Worm (Caenorhabditis elegans) whole organism, mixed stage, embryonic: Measurements from ENCODE around the gene Y47D7A.3.

Experiments
- M03D4.4 ChIP-seq: sonication (generic microtip); optimal IDR thresholded peaks from 2 replicates; lab custom pipeline; 2017; ENCODE audit warnings: mild to moderate bottlenecking, missing genetic modification characterization, missing compliant biosample characterization
- bed-3 ChIP-seq: fragments of 200-800 bp; sonication (Bioruptor generic); optimal IDR thresholded peaks from 3 replicates; lab custom pipeline; 2018; ENCODE audit warnings: mild to moderate bottlenecking, missing genetic modification characterization, moderate library complexity, missing compliant biosample characterization
- ceh-43 ChIP-seq: fragments of 200-800 bp; sonication (Bioruptor generic); optimal IDR thresholded peaks from 2 replicates; lab custom pipeline; 2018; ENCODE audit warnings: mild to moderate bottlenecking, missing genetic modification characterization, moderate library complexity, missing compliant biosample characterization
- ceh-83 ChIP-seq: fragments of 200-800 bp; sonication (Bioruptor generic); optimal IDR thresholded peaks from 2 replicates; lab custom pipeline; 2018; ENCODE audit warnings: mild to moderate bottlenecking, missing genetic modification characterization, missing compliant biosample characterization
- ces-1 ChIP-seq: fragments of 150-350 bp; optimal IDR thresholded peaks from 2 replicates; lab custom pipeline; 2014; ENCODE audit warnings: missing biosample characterization, missing genetic modification reagents, missing genetic modification characterization
- cnd-1 ChIP-seq: fragments of 200-800 bp; sonication (Bioruptor generic); optimal IDR thresholded peaks from 2 replicates; lab custom pipeline; 2018; ENCODE audit warnings: mild to moderate bottlenecking, missing genetic modification characterization, missing compliant biosample characterization
- drap-1 ChIP-seq: fragments of 200-800 bp; sonication (Bioruptor generic); optimal IDR thresholded peaks from 3 replicates; lab custom pipeline; 2018; ENCODE audit warnings: mild to moderate bottlenecking, missing genetic modification characterization, missing compliant biosample characterization
- elt-1 ChIP-seq: sonication (generic microtip); optimal IDR thresholded peaks from 2 replicates; lab custom pipeline; 2017; ENCODE audit warnings: missing genetic modification characterization, mild to moderate bottlenecking, missing compliant biosample characterization, antibody characterized with exemption, moderate library complexity, borderline replicate concordance; ENCODE audit not compliant: insufficient read depth
- elt-3 ChIP-seq: fragments of 150-350 bp; optimal IDR thresholded peaks from 2 replicates; lab custom pipeline; 2014; ENCODE audit warnings: missing biosample characterization, missing genetic modification characterization
- flh-1 ChIP-seq: fragments of 200-800 bp; sonication (Bioruptor generic); optimal IDR thresholded peaks from 2 replicates; lab custom pipeline; 2018; ENCODE audit warnings: mild to moderate bottlenecking, missing genetic modification characterization, moderate library complexity, missing compliant biosample characterization
- ham-2 ChIP-seq: fragments of 200-800 bp; sonication (Bioruptor generic); optimal IDR thresholded peaks from 2 replicates; lab custom pipeline; 2018; ENCODE audit warnings: mild to moderate bottlenecking, missing genetic modification characterization, missing compliant biosample characterization
- hlh-1 ChIP-seq: fragments of 150-350 bp; optimal IDR thresholded peaks from 2 replicates; lab custom pipeline; 2014; ENCODE audit warnings: missing biosample characterization, missing genetic modification reagents, missing genetic modification characterization
- lin-13 ChIP-seq: fragments of 150-350 bp; optimal IDR thresholded peaks from 2 replicates; lab custom pipeline; 2014; ENCODE audit warnings: missing biosample characterization, missing genetic modification characterization
- lin-32 ChIP-seq: fragments of 200-800 bp; sonication (Bioruptor generic); optimal IDR thresholded peaks from 2 replicates; lab custom pipeline; 2018; ENCODE audit warnings: mild to moderate bottlenecking, missing genetic modification characterization, missing compliant biosample characterization
- lsy-2 ChIP-seq: fragments of 150-350 bp; optimal IDR thresholded peaks from 2 replicates; lab custom pipeline; 2014; ENCODE audit warnings: missing biosample characterization, missing genetic modification characterization
- mab-5 ChIP-seq: fragments of 150-350 bp; optimal IDR thresholded peaks from 2 replicates; lab custom pipeline; 2014; ENCODE audit warnings: missing biosample characterization, missing genetic modification characterization
- mep-1 ChIP-seq: fragments of 150-350 bp; optimal IDR thresholded peaks from 2 replicates; lab custom pipeline; 2017; ENCODE audit warnings: missing biosample characterization, missing genetic modification reagents, missing genetic modification characterization, inconsistent platforms
- mls-2 ChIP-seq: sonication (generic microtip); optimal IDR thresholded peaks from 2 replicates; lab custom pipeline; 2016; ENCODE audit warnings: mild to moderate bottlenecking, missing genetic modification characterization, moderate library complexity, missing compliant biosample characterization
- nhr-12 ChIP-seq: fragments of 150-350 bp; optimal IDR thresholded peaks from 2 replicates; lab custom pipeline; 2014; ENCODE audit warnings: missing biosample characterization, missing genetic modification characterization
- nhr-2 ChIP-seq: fragments of 150-350 bp; optimal IDR thresholded peaks from 2 replicates; lab custom pipeline; 2014; ENCODE audit warnings: missing biosample characterization, missing genetic modification characterization
- nhr-237 ChIP-seq: fragments of 150-350 bp; optimal IDR thresholded peaks from 2 replicates; lab custom pipeline; 2014; ENCODE audit warnings: missing biosample characterization, missing genetic modification characterization
- nhr-28 ChIP-seq: fragments of 150-350 bp; optimal IDR thresholded peaks from 2 replicates; lab custom pipeline; 2014; ENCODE audit warnings: missing biosample characterization, missing genetic modification characterization
- nhr-76 ChIP-seq: sonication (generic microtip); optimal IDR thresholded peaks from 2 replicates; lab custom pipeline; 2017; ENCODE audit warnings: missing biosample characterization, missing genetic modification characterization
- pha-4 ChIP-seq: fragments of 150-350 bp; optimal IDR thresholded peaks from 2 replicates; lab custom pipeline; 2018; ENCODE audit warnings: missing biosample characterization, missing genetic modification reagents, missing genetic modification characterization
- sem-2 ChIP-seq: fragments of 200-800 bp; sonication (Bioruptor generic); optimal IDR thresholded peaks from 2 replicates; lab custom pipeline; 2018; ENCODE audit warnings: mild to moderate bottlenecking, missing genetic modification characterization, missing compliant biosample characterization
- snpc-4 ChIP-seq: fragments of 150-350 bp; optimal IDR thresholded peaks from 2 replicates; lab custom pipeline; 2014; ENCODE audit warnings: missing biosample characterization, missing genetic modification characterization
- sptf-1 ChIP-seq: sonication (generic microtip); optimal IDR thresholded peaks from 2 replicates; lab custom pipeline; 2017; ENCODE audit warnings: mild to moderate bottlenecking, missing genetic modification characterization, moderate library complexity, missing compliant biosample characterization
- tbx-8 ChIP-seq: fragments of 200-800 bp; sonication (Bioruptor generic); optimal IDR thresholded peaks from 2 replicates; lab custom pipeline; 2018; ENCODE audit warnings: mild to moderate bottlenecking, missing genetic modification characterization, moderate library complexity, missing compliant biosample characterization
- unc-120 ChIP-seq: sonication (generic microtip); optimal IDR thresholded peaks from 2 replicates; lab custom pipeline; 2017; ENCODE audit warnings: missing genetic modification characterization, missing compliant biosample characterization; ENCODE audit not compliant: poor library complexity, severe bottlenecking
- unc-39 ChIP-seq: fragments of 150-350 bp; optimal IDR thresholded peaks from 2 replicates; lab custom pipeline; 2014; ENCODE audit warnings: missing biosample characterization, missing genetic modification characterization
- unc-62 ChIP-seq: fragments of 150-350 bp; optimal IDR thresholded peaks from 2 replicates; lab custom pipeline; 2014; ENCODE audit warnings: missing biosample characterization, missing genetic modification reagents, missing genetic modification characterization
- zip-8 ChIP-seq: fragments of 150-350 bp; optimal IDR thresholded peaks from 2 replicates; lab custom pipeline; 2014; ENCODE audit warnings: missing biosample characterization, missing genetic modification characterization
- ztf-11 ChIP-seq: fragments of 150-350 bp; optimal IDR thresholded peaks from 2 replicates; lab custom pipeline; 2014; ENCODE audit warnings: missing biosample characterization, missing genetic modification characterization

Y47D7A.3 gene

DNA sequence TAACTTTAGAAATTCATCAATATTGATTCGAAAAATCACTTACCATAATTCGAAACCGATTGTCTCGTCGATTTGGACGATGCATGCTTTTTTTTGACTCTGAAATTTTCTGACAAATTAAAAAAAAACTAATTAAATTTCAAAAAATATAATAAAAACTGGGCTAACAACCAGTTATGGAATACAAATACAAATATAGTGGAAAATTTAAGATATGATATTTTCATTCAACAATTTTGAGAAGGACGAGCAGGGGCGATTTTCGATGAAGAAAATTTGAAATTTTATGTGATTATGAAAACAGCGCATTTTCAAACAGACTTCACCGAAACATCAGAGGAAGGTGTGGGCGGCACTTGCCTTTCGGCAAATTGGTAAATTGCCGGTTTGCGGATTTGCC lies 28.4 kb upstream of the Y47D7A.3 start, which contains the start of gene F13A2.1:
Gene F13A2.1 (minus strand): TSS at position 101 of the 400 bp plus-strand sequence.
- no peak for TF ChIP-seq unc-39 (tag; lab: Kevin White, UChicago)
- no peak for TF ChIP-seq mep-1 (tag; lab: Kevin White, UChicago)
- TF ChIP-seq ham-2, result no peak
- TF ChIP-seq ztf-11, result no peak
- no peak for TF ChIP-seq tbx-8 (GFP tag; lab: Kevin White, UChicago)
- TF ChIP-seq nhr-2, result no peak
- TF ChIP-seq ceh-83 (GFP tag; lab: Kevin White, UChicago), result no peak

DNA sequence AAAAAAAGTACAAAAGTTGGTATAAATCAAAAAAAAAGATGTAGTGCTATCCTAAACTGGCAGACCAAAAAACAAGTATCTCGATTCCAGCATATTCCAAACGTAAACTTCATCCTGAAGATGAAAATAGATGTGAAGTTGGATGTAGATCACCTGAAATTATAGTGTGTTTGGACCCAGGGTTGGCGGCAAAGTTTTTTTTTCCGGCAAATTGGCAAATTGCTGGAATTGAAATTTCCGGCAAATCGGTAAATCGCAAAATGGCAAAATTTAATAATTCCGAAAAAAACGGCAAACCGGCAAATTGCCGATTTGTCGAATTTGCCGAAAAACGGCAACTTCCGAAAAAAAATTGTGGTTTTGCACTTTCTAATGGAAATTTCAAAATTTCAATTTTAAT lies 26.3 kb upstream of the Y47D7A.3 start, which contains the start of gene F13A2.2:
Gene F13A2.2 (minus strand): TSS at position 101 of the 400 bp plus-strand sequence.
- TF ChIP-seq nhr-12 (no peak), hlh-1 (tag; lab: Kevin White, UChicago) (no peak), tbx-8 (GFP tag; lab: Kevin White, UChicago) (no peak), elt-1 (tag; lab: Kevin White, UChicago) (no peak), nhr-76 (no peak), sptf-1 (no peak), elt-3 (tag; lab: Kevin White, UChicago) (no peak), nhr-28 (no peak), pha-4 (tag; lab: Kevin White, UChicago) (no peak), lin-13 (tag; lab: Kevin White, UChicago) (no peak), ceh-43 (GFP tag; lab: Kevin White, UChicago) (no peak), unc-39 (tag; lab: Kevin White, UChicago) (no peak), sem-2 (GFP tag; lab: Kevin White, UChicago) (no peak), M03D4.4 (tag; lab: Kevin White, UChicago) (no peak), mep-1 (tag; lab: Kevin White, UChicago) (no peak), mab-5 (no peak), snpc-4 (tag; lab: Kevin White, UChicago) (no peak), bed-3 (GFP tag; lab: Kevin White, UChicago) (no peak)

DNA sequence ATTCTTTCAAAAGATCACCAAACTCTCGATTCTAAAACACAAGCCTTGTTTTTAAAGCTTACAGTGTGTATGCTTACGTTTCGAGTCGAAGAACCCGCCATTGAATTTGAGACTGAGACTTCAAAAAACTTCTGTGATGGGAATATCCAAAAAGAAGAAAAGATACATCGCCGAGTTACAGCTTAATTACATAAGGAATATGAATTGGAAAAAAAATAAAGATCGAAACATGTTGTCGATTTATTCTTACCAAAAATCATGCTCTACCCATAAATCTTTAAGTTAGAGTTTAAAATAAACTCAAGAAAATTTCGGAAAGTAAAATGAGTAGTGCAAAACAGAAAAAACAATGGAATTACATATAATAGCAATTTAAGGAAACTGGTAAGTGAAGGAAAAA lies 24.6 kb upstream of the Y47D7A.3 start, which contains the start of gene F13A2.10:
Gene F13A2.10 (minus strand): TSS at position 101 of the 400 bp plus-strand sequence.
- no peak for TF ChIP-seq elt-3 (tag; lab: Kevin White, UChicago)
- TF ChIP-seq ces-1 (GFP tag; lab: Kevin White, UChicago), result no peak
- TF ChIP-seq lin-13 (tag; lab: Kevin White, UChicago), result no peak
- no peak for TF ChIP-seq nhr-2
- TF ChIP-seq cnd-1, result no peak
- TF ChIP-seq ham-2, result no peak
- TF ChIP-seq elt-1 (tag; lab: Kevin White, UChicago), result no peak
- TF ChIP-seq bed-3 (GFP tag; lab: Kevin White, UChicago), result no peak
- no peak for TF ChIP-seq zip-8 (tag; lab: Kevin White, UChicago)
- no peak for TF ChIP-seq drap-1
- TF ChIP-seq lin-32 (GFP tag; lab: Kevin White, UChicago), result no peak
- no peak for TF ChIP-seq ceh-43 (GFP tag; lab: Kevin White, UChicago)
- TF ChIP-seq unc-39 (tag; lab: Kevin White, UChicago), result no peak
- no peak for TF ChIP-seq pha-4 (tag; lab: Kevin White, UChicago)
- no peak for TF ChIP-seq unc-120
- TF ChIP-seq, all 35 proteins: peak for 0

DNA sequence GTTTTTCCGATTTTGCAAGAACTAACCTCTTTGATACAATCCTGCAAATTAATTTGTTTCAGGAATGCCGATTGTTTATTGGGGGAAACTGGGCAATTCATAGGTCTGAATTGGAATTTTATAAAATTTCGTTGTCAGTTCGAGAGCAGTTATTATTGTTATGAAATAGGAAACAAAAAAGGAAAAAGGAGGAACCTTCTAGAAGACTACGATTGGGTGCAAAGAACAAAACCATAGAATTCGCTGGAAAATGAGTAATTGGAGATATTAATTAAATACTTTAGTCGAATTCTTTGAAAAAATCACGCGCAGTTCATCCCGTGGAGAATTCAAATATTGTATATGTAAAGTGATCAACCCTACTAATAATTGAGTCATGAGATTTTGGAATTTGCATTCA lies 23.3 kb upstream of the Y47D7A.3 start, which contains the start of gene F13A2.9:
Gene F13A2.9 (minus strand): TSS at position 101 of the 400 bp plus-strand sequence.
- no peak for TF ChIP-seq nhr-76
- TF ChIP-seq cnd-1, result no peak
- TF ChIP-seq nhr-12, result no peak

DNA sequence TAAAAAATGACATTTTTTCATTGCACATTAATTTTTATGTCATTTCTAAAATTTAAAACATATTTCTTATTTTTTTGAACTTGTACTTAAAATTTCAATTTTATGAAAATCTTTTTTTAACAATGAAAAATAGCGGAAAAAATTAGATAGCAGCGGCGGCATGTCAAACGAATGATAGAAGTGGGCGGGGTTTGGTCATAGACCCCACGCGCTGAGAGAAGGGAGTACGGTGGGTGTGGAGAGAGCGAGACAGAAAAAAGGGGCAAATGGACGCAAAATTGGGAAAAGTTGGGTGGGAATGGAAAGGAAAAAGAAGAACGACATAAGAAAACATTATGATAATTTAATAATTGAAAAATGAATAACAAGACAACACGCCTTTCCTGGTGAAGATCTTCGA lies 22.8 kb upstream of the Y47D7A.3 start:
- TF ChIP-seq lsy-2, result peak; percentile 21
- TF ChIP-seq tbx-8 (GFP tag; lab: Kevin White, UChicago), result no peak

DNA sequence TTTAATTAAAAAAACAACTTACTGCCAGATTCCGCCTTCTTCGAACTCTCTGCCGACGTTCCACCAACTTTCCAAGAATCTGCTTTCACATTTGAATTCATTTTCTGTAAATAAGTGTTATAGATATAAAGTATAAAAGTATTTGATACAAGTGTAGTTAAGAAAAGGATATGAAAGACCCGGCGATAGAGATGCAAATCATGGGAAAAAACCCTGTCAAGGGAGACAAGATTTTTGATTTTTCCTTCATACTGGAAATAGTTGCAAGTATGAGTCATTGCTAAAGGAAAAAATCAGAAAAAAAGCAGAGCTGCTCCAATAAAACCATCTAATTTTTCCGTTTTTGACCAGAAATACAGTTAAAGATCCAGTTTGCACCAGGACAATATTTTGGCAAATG lies 14.5 kb upstream of the Y47D7A.3 start, which contains the start of gene F13A2.3:
Gene F13A2.3 (minus strand): TSS at position 101 of the 400 bp plus-strand sequence.
- TF ChIP-seq M03D4.4 (tag; lab: Kevin White, UChicago) (no peak), sptf-1 (no peak), unc-62 (no peak), ces-1 (GFP tag; lab: Kevin White, UChicago) (no peak), lin-13 (tag; lab: Kevin White, UChicago) (no peak), ztf-11 (no peak), hlh-1 (tag; lab: Kevin White, UChicago) (no peak), mab-5 (no peak), unc-39 (tag; lab: Kevin White, UChicago) (no peak), nhr-2 (no peak), nhr-12 (no peak), mls-2 (no peak), flh-1 (GFP tag; lab: Kevin White, UChicago) (no peak), zip-8 (tag; lab: Kevin White, UChicago) (no peak), nhr-237 (tag; lab: Kevin White, UChicago) (no peak), tbx-8 (GFP tag; lab: Kevin White, UChicago) (no peak), lin-32 (GFP tag; lab: Kevin White, UChicago) (no peak)
